Fruit fly (Drosophila melanogaster) whole organism, embryonic: ENCODE results near the gene CG15012.

Source experiments
- ATbp ChIP-seq: fragments of 200-800 bp; sonication (Bioruptor generic); optimal IDR thresholded peaks from 2 replicates; lab custom pipeline; 2017; ENCODE audit warnings: missing biosample characterization, mild to moderate bottlenecking, missing genetic modification characterization, missing genetic modification reagents
- Bdp1 ChIP-seq: fragments of 200-800 bp; sonication (Bioruptor generic); optimal IDR thresholded peaks from 3 replicates; lab custom pipeline; 2016; ENCODE audit warnings: missing biosample characterization, missing genetic modification characterization
- CG10366 ChIP-seq: fragments of 200-800 bp; sonication (Bioruptor generic); IDR thresholded peaks from 2 replicates; pipeline ENCODE4 v1.3.6; 2022; ENCODE audit warnings: missing biosample characterization, missing genetic modification characterization
- CG11093 ChIP-seq: fragments of 200-800 bp; sonication (Bioruptor generic); IDR thresholded peaks from 3 replicates; pipeline ENCODE4 v1.3.6; 2022; ENCODE audit warnings: missing biosample characterization, missing genetic modification characterization
- CG11504 ChIP-seq: fragments of 200-800 bp; sonication (Bioruptor generic); optimal IDR thresholded peaks from 3 replicates; lab custom pipeline; 2019; ENCODE audit warnings: missing biosample characterization, mild to moderate bottlenecking, missing genetic modification characterization, moderate library complexity
- CG11696 ChIP-seq: fragments of 200-800 bp; sonication (Bioruptor generic); IDR thresholded peaks from 2 replicates; pipeline ENCODE4 v1.3.6; 2022; ENCODE audit warnings: missing biosample characterization, missing genetic modification characterization
- CG14667 ChIP-seq: fragments of 200-800 bp; sonication (Bioruptor generic); IDR thresholded peaks from 2 replicates; pipeline ENCODE4 v1.3.6; 2022; ENCODE audit warnings: missing biosample characterization, missing genetic modification characterization
- CG15011 ChIP-seq: fragments of 200-800 bp; sonication (Bioruptor generic); optimal IDR thresholded peaks from 3 replicates; lab custom pipeline; 2018; ENCODE audit warnings: missing biosample characterization, mild to moderate bottlenecking, missing genetic modification characterization
- CG1529 ChIP-seq: fragments of 200-800 bp; sonication (Bioruptor generic); optimal IDR thresholded peaks from 3 replicates; lab custom pipeline; 2018; ENCODE audit warnings: missing biosample characterization, missing genetic modification characterization
- CG17612 ChIP-seq: fragments of 200-800 bp; sonication (Bioruptor generic); IDR thresholded peaks from 2 replicates; pipeline ENCODE4 v1.3.6; 2022; ENCODE audit warnings: missing biosample characterization, missing genetic modification characterization
- CG18476 ChIP-seq: fragments of 200-800 bp; sonication (Bioruptor generic); optimal IDR thresholded peaks from 2 replicates; lab custom pipeline; 2016; ENCODE audit warnings: missing biosample characterization, mild to moderate bottlenecking, missing genetic modification characterization
- CG2129 ChIP-seq: fragments of 200-800 bp; sonication (Bioruptor generic); IDR thresholded peaks from 2 replicates; pipeline ENCODE4 v1.3.6; 2022; ENCODE audit warnings: missing biosample characterization, missing genetic modification characterization; ENCODE audit not compliant: partially characterized antibody
- CG2678 ChIP-seq: fragments of 200-800 bp; sonication (Bioruptor generic); optimal IDR thresholded peaks from 3 replicates; lab custom pipeline; 2019; ENCODE audit warnings: missing biosample characterization, mild to moderate bottlenecking, missing genetic modification characterization, moderate library complexity
- CG30020 ChIP-seq: fragments of 200-800 bp; optimal IDR thresholded peaks from 2 replicates; lab custom pipeline; 2019; ENCODE audit warnings: missing biosample characterization, mild to moderate bottlenecking, missing genetic modification characterization, moderate library complexity
- CG33557 ChIP-seq: fragments of 200-800 bp; sonication (Bioruptor generic); optimal IDR thresholded peaks from 2 replicates; lab custom pipeline; 2019; ENCODE audit warnings: missing biosample characterization, mild to moderate bottlenecking, missing genetic modification characterization, moderate library complexity
- CG3838 ChIP-seq: fragments of 200-800 bp; sonication (Bioruptor generic); optimal IDR thresholded peaks from 3 replicates; lab custom pipeline; 2016; ENCODE audit warnings: missing biosample characterization, missing genetic modification characterization
- CG43689 ChIP-seq: fragments of 200-800 bp; sonication (Bioruptor generic); IDR thresholded peaks from 2 replicates; pipeline ENCODE4 v1.3.6; 2022; ENCODE audit warnings: missing biosample characterization, missing genetic modification characterization
- CG5953 ChIP-seq: fragments of 200-800 bp; sonication (Bioruptor generic); IDR thresholded peaks from 2 replicates; pipeline ENCODE4 v1.3.6; 2022; ENCODE audit warnings: missing biosample characterization, missing genetic modification characterization
- CG6813 ChIP-seq: fragments of 200-800 bp; sonication (Bioruptor generic); optimal IDR thresholded peaks from 2 replicates; lab custom pipeline; 2017; ENCODE audit warnings: missing biosample characterization, missing genetic modification characterization, mild to moderate bottlenecking, moderate library complexity, missing genetic modification reagents
- CG7556 ChIP-seq: fragments of 200-800 bp; sonication (Bioruptor generic); optimal IDR thresholded peaks from 2 replicates; lab custom pipeline; 2017; ENCODE audit warnings: missing biosample characterization, mild to moderate bottlenecking, missing genetic modification characterization
- CG7786 ChIP-seq: fragments of 200-800 bp; sonication (Bioruptor generic); optimal IDR thresholded peaks from 2 replicates; lab custom pipeline; 2016; ENCODE audit warnings: missing biosample characterization, missing genetic modification characterization
- CG8359 ChIP-seq: fragments of 200-800 bp; sonication (Bioruptor generic); optimal IDR thresholded peaks from 2 replicates; lab custom pipeline; 2017; ENCODE audit warnings: missing biosample characterization, mild to moderate bottlenecking, missing genetic modification characterization, borderline replicate concordance
- CG9727 ChIP-seq: fragments of 200-800 bp; sonication (Bioruptor generic); optimal IDR thresholded peaks from 3 replicates; lab custom pipeline; 2017; ENCODE audit warnings: missing biosample characterization, mild to moderate bottlenecking, missing genetic modification characterization
- Dek ChIP-seq: fragments of 200-800 bp; sonication (Bioruptor generic); optimal IDR thresholded peaks from 3 replicates; lab custom pipeline; 2019; ENCODE audit warnings: missing biosample characterization, mild to moderate bottlenecking, missing genetic modification characterization, moderate library complexity
- Fer1 ChIP-seq: fragments of 200-800 bp; sonication (Bioruptor generic); optimal IDR thresholded peaks from 2 replicates; lab custom pipeline; 2017; ENCODE audit warnings: missing biosample characterization, mild to moderate bottlenecking, missing genetic modification characterization
- Hey ChIP-seq: fragments of 200-800 bp; sonication (Bioruptor generic); optimal IDR thresholded peaks from 3 replicates; lab custom pipeline; 2018; ENCODE audit warnings: missing biosample characterization, mild to moderate bottlenecking, missing genetic modification characterization
- Mad ChIP-seq: fragments of 200-800 bp; sonication (Bioruptor generic); optimal IDR thresholded peaks from 2 replicates; lab custom pipeline; 2016; ENCODE audit warnings: missing biosample characterization, missing genetic modification characterization
- NfI ChIP-seq: fragments of 200-800 bp; sonication (Bioruptor generic); optimal IDR thresholded peaks from 3 replicates; lab custom pipeline; 2018; ENCODE audit warnings: missing biosample characterization, mild to moderate bottlenecking, missing genetic modification characterization, moderate library complexity
- Usf ChIP-seq: fragments of 200-800 bp; sonication (Bioruptor generic); optimal IDR thresholded peaks from 2 replicates; lab custom pipeline; 2017; ENCODE audit warnings: missing genotype, missing biosample characterization, missing genetic modification characterization
- ap ChIP-seq: fragments of 200-800 bp; sonication (Bioruptor generic); IDR thresholded peaks from 2 replicates; pipeline ENCODE4 v1.3.6; 2022; ENCODE audit warnings: missing biosample characterization, missing genetic modification characterization
- az2 ChIP-seq: fragments of 200-800 bp; sonication (Bioruptor generic); optimal IDR thresholded peaks from 3 replicates; lab custom pipeline; 2016; ENCODE audit warnings: missing biosample characterization, missing genetic modification characterization
- bigmax ChIP-seq: fragments of 200-800 bp; sonication (Bioruptor generic); optimal IDR thresholded peaks from 2 replicates; lab custom pipeline; 2018; ENCODE audit warnings: missing biosample characterization, mild to moderate bottlenecking, missing genetic modification characterization
- cg ChIP-seq: fragments of 200-800 bp; sonication (Bioruptor generic); optimal IDR thresholded peaks from 3 replicates; lab custom pipeline; 2019; ENCODE audit warnings: missing biosample characterization, mild to moderate bottlenecking, missing genetic modification characterization, moderate library complexity
- chif ChIP-seq, 2 experiments: fragments of 200-800 bp; sonication (Bioruptor generic); optimal IDR thresholded peaks; 3 replicates each; lab custom pipeline; 2016; ENCODE audit warnings: missing biosample characterization in 2 of 2, missing genetic modification characterization in 2 of 2
- croc ChIP-seq: fragments of 200-800 bp; sonication (Bioruptor generic); conservative IDR thresholded peaks from 3 replicates; pipeline ENCODE4 v1.3.6; 2022; ENCODE audit warnings: missing biosample characterization, missing genetic modification characterization
- dan ChIP-seq: fragments of 200-800 bp; sonication (Bioruptor generic); IDR thresholded peaks from 2 replicates; pipeline ENCODE4 v1.3.6; 2022; ENCODE audit warnings: missing biosample characterization, missing genetic modification characterization
- dimm ChIP-seq: fragments of 200-800 bp; sonication (Bioruptor generic); IDR thresholded peaks from 2 replicates; pipeline ENCODE4 v1.3.6; 2022; ENCODE audit warnings: missing biosample characterization, missing genetic modification characterization
- dm ChIP-seq: fragments of 200-800 bp; sonication (Bioruptor generic); optimal IDR thresholded peaks from 3 replicates; lab custom pipeline; 2016; ENCODE audit warnings: missing biosample characterization, missing genetic modification characterization
- dmrt11E ChIP-seq: fragments of 200-800 bp; sonication (Bioruptor generic); optimal IDR thresholded peaks from 3 replicates; lab custom pipeline; 2018; ENCODE audit warnings: missing biosample characterization, mild to moderate bottlenecking, missing genetic modification characterization, moderate library complexity
- dpn ChIP-seq, 2 experiments: fragments of 200-800 bp; sonication (Bioruptor generic); optimal IDR thresholded peaks; 3 replicates each; lab custom pipeline; 2016; ENCODE audit warnings: missing biosample characterization in 2 of 2, missing genetic modification characterization in 2 of 2
- eyg ChIP-seq: fragments of 200-800 bp; sonication (Bioruptor generic); optimal IDR thresholded peaks from 3 replicates; lab custom pipeline; 2016; ENCODE audit warnings: missing biosample characterization, missing genetic modification characterization
- gsb-n ChIP-seq: fragments of 200-800 bp; sonication (Bioruptor generic); optimal IDR thresholded peaks from 3 replicates; lab custom pipeline; 2018; ENCODE audit warnings: missing biosample characterization, mild to moderate bottlenecking, missing genetic modification characterization
- her ChIP-seq: fragments of 200-800 bp; sonication (Bioruptor generic); optimal IDR thresholded peaks from 2 replicates; lab custom pipeline; 2016; ENCODE audit warnings: missing biosample characterization, missing genetic modification characterization
- lilli ChIP-seq: fragments of 200-800 bp; sonication (Bioruptor generic); optimal IDR thresholded peaks from 3 replicates; lab custom pipeline; 2016; ENCODE audit warnings: missing biosample characterization, missing genetic modification characterization
- lola ChIP-seq, 3 experiments: fragments of >200 bp in 2 of 3; fragments of 200-800 bp in 1 of 3; sonication (Bioruptor generic) in 1 of 3; optimal IDR thresholded peaks; 2 replicates each; lab custom pipeline; 2017 to 2019; ENCODE audit warnings: missing biosample characterization in 3 of 3, missing genetic modification characterization in 3 of 3, mild to moderate bottlenecking in 1 of 3, moderate library complexity in 1 of 3
- pan ChIP-seq, 4 experiments: fragments of >200 bp in 3 of 4; fragments of 200-800 bp in 1 of 4; sonication (Bioruptor generic) in 1 of 4; optimal IDR thresholded peaks in 3 of 4; IDR thresholded peaks in 1 of 4; 2 replicates each; pipeline versions ENCODE4 v1.3.6 to Lab custom; 2017 to 2022; ENCODE audit warnings: missing biosample characterization in 2 of 4, missing genetic modification characterization in 2 of 4, mixed read lengths in 1 of 4
- pho ChIP-seq: fragments of 200-800 bp; sonication (Bioruptor generic); optimal IDR thresholded peaks from 2 replicates; lab custom pipeline; 2016; ENCODE audit warnings: missing biosample characterization, missing genetic modification characterization
- sima ChIP-seq: fragments of 200-800 bp; sonication (Bioruptor generic); optimal IDR thresholded peaks from 2 replicates; lab custom pipeline; 2016; ENCODE audit warnings: missing biosample characterization, missing genetic modification characterization
- tgo ChIP-seq: fragments of 200-800 bp; sonication (Bioruptor generic); IDR thresholded peaks from 3 replicates; pipeline ENCODE4 v1.3.6; 2022; ENCODE audit warnings: missing biosample characterization, missing genetic modification characterization
- vfl ChIP-seq: fragments of 200-800 bp; sonication (Bioruptor generic); optimal IDR thresholded peaks from 2 replicates; lab custom pipeline; 2016; ENCODE audit warnings: missing biosample characterization, missing genetic modification characterization
- zf30C ChIP-seq: fragments of 200-800 bp; sonication (Bioruptor generic); optimal IDR thresholded peaks from 3 replicates; lab custom pipeline; 2018; ENCODE audit warnings: missing biosample characterization, mild to moderate bottlenecking, missing genetic modification characterization

CG15012 gene

dm6 chr3L:4282627-4283026 lies 9.4 kb downstream of the CG15012 start, which contains the start of gene CG11583 (continued):
- TF ChIP-seq CG14667: no peak
- TF ChIP-seq bigmax (GFP tag; lab: Kevin White, UChicago): no peak
- no peak for TF ChIP-seq gsb-n (tag; lab: Kevin White, UChicago)
- no peak for TF ChIP-seq CG2129
- no peak for TF ChIP-seq dan (GFP tag; lab: Robert Waterston, UW)
- peak; percentile 40 for TF ChIP-seq CG7786 (GFP tag; lab: Kevin White, UChicago)
- no peak for TF ChIP-seq CG8359 (GFP tag; lab: Kevin White, UChicago)
- no peak for TF ChIP-seq CG3838
- no peak for TF ChIP-seq CG9727
- no peak for TF ChIP-seq lola (GFP tag; optimal IDR thresholded peaks at IDR 0.05; lab: Kevin White, UChicago)
- TF ChIP-seq dpn (GFP tag; optimal IDR thresholded peaks at IDR 0.05; lab: Kevin White, UChicago): peak; percentile 48 to 62
- no peak for TF ChIP-seq Bdp1 (GFP tag; lab: Kevin White, UChicago)
- TF ChIP-seq pan (optimal IDR thresholded peaks at IDR 0.05; lab: Kevin White, UChicago): no peak
- TF ChIP-seq pan (GFP tag; optimal IDR thresholded peaks at IDR 0.05 in 1 of 2, IDR thresholded peaks at IDR 0.05 in 1 of 2): peak in 1 of 2 experiments; percentile 17
- peak; percentile 21 to 38 for TF ChIP-seq chif (GFP tag; optimal IDR thresholded peaks at IDR 0.05; lab: Kevin White, UChicago)
- TF ChIP-seq CG7556: no peak
- no peak for TF ChIP-seq dmrt11E (tag; lab: Kevin White, UChicago)
- no peak for TF ChIP-seq sima (GFP tag; lab: Kevin White, UChicago)
- no peak for TF ChIP-seq ATbp (GFP tag; lab: Kevin White, UChicago)
- no peak for TF ChIP-seq CG1529 (GFP tag; lab: Kevin White, UChicago)
- no peak for TF ChIP-seq dimm (GFP tag; lab: Robert Waterston, UW)
- peak; percentile 99 for TF ChIP-seq dm
- no peak for TF ChIP-seq ap
- peak; percentile 31 for TF ChIP-seq her (GFP tag; lab: Kevin White, UChicago)
- TF ChIP-seq Hey (tag; lab: Kevin White, UChicago): no peak
- TF ChIP-seq eyg (GFP tag; lab: Kevin White, UChicago): no peak
- peak; percentile 13 for TF ChIP-seq CG33557
- TF ChIP-seq croc (GFP tag; lab: Robert Waterston, UW): no peak
- TF ChIP-seq CG17612 (GFP tag; lab: Robert Waterston, UW): no peak
- TF ChIP-seq pho (GFP tag; lab: Kevin White, UChicago): peak; percentile 60
- peak; percentile 42 for TF ChIP-seq Fer1
- no peak for TF ChIP-seq CG6813
- TF ChIP-seq tgo (GFP tag; lab: Robert Waterston, UW): no peak
- TF ChIP-seq lilli (GFP tag; lab: Kevin White, UChicago): no peak
- TF ChIP-seq zf30C: no peak
- no peak for TF ChIP-seq CG10366
- TF ChIP-seq CG43689 (GFP tag; lab: Robert Waterston, UW): no peak
- TF ChIP-seq Mad (GFP tag; lab: Kevin White, UChicago): peak; percentile 24
- peak; percentile 47 for TF ChIP-seq vfl (GFP tag; lab: Kevin White, UChicago)
- TF ChIP-seq CG5953 (GFP tag; lab: Robert Waterston, UW): no peak
- no peak for TF ChIP-seq Usf (GFP tag; lab: Kevin White, UChicago)
- TF ChIP-seq CG18476 (GFP tag; lab: Kevin White, UChicago): no peak
- TF ChIP-seq CG11093 (GFP tag; lab: Robert Waterston, UW): no peak
- no peak for TF ChIP-seq cg (GFP tag; lab: Kevin White, UChicago)
- TF ChIP-seq NfI (GFP tag; lab: Kevin White, UChicago): peak; percentile 52
- no peak for TF ChIP-seq CG30020 (tag; lab: Kevin White, UChicago)
- no peak for TF ChIP-seq CG11696 (GFP tag; lab: Robert Waterston, UW)
- TF ChIP-seq az2 (GFP tag; lab: Kevin White, UChicago): peak; percentile 3
- peak; percentile 1 for TF ChIP-seq Dek
- no peak for TF ChIP-seq CG11504 (tag; lab: Kevin White, UChicago)
- TF ChIP-seq CG2678: no peak
- TF ChIP-seq CG15011 (GFP tag; lab: Kevin White, UChicago): no peak
